Fruit fly (Drosophila melanogaster) whole organism, adult: ENCODE data around the gene CG31626.

Experiments used
- CG11617 ChIP-seq: fragments of 200-800 bp; sonication (Bioruptor generic); optimal IDR thresholded peaks from 2 replicates; lab custom pipeline; 2017; ENCODE audit warnings: mild to moderate bottlenecking, missing biosample characterization, missing genetic modification reagents, missing genetic modification characterization
- CG12768 ChIP-seq: fragments of 200-800 bp; sonication (Bioruptor generic); optimal IDR thresholded peaks from 2 replicates; lab custom pipeline; 2017; ENCODE audit warnings: missing biosample characterization, missing genetic modification characterization, mild to moderate bottlenecking, moderate library complexity, missing genetic modification reagents
- CG14711 ChIP-seq: fragments of 200-800 bp; sonication (Bioruptor generic); optimal IDR thresholded peaks from 2 replicates; lab custom pipeline; 2018; ENCODE audit warnings: missing biosample characterization, mild to moderate bottlenecking, missing genetic modification characterization, moderate library complexity
- CG1620 ChIP-seq: fragments of 200-800 bp; sonication (Bioruptor generic); optimal IDR thresholded peaks from 2 replicates; lab custom pipeline; 2016; ENCODE audit warnings: missing biosample characterization, missing genetic modification characterization
- CG7045 ChIP-seq: fragments of 200-800 bp; sonication (Bioruptor generic); optimal IDR thresholded peaks from 2 replicates; lab custom pipeline; 2017; ENCODE audit warnings: missing biosample characterization, mild to moderate bottlenecking, missing genetic modification characterization
- Crg-1 ChIP-seq: fragments of 200-800 bp; sonication (Bioruptor generic); optimal IDR thresholded peaks from 2 replicates; lab custom pipeline; 2016; ENCODE audit warnings: missing biosample characterization, missing genetic modification characterization
- Hr96 ChIP-seq: fragments of 200-800 bp; sonication (Bioruptor generic); optimal IDR thresholded peaks from 2 replicates; lab custom pipeline; 2016; ENCODE audit warnings: missing biosample characterization, missing genetic modification characterization
- Mnt ChIP-seq: fragments of 200-800 bp; sonication (Bioruptor generic); optimal IDR thresholded peaks from 2 replicates; lab custom pipeline; 2016; ENCODE audit warnings: missing biosample characterization, mild to moderate bottlenecking, missing genetic modification characterization
- bab1 ChIP-seq: fragments of 200-800 bp; sonication (Bioruptor generic); optimal IDR thresholded peaks from 3 replicates; lab custom pipeline; 2019; ENCODE audit warnings: missing biosample characterization, mild to moderate bottlenecking, missing genetic modification characterization, moderate library complexity
- cic ChIP-seq: fragments of 200-800 bp; sonication (Bioruptor generic); optimal IDR thresholded peaks from 2 replicates; lab custom pipeline; 2017; ENCODE audit warnings: missing biosample characterization, mild to moderate bottlenecking, missing genetic modification characterization, moderate library complexity
- kay ChIP-seq: fragments of 200-800 bp; sonication (Bioruptor generic); peaks from one replicate; lab custom pipeline; 2016; ENCODE audit warnings: missing biosample characterization, missing genetic modification characterization, borderline replicate concordance
- tj ChIP-seq: fragments of 200-800 bp; sonication (Bioruptor generic); optimal IDR thresholded peaks from 3 replicates; lab custom pipeline; 2017; ENCODE audit warnings: missing biosample characterization, mild to moderate bottlenecking, missing genetic modification characterization, moderate library complexity
- toe ChIP-seq: fragments of 200-800 bp; sonication (Bioruptor generic); optimal IDR thresholded peaks from 2 replicates; lab custom pipeline; 2016; ENCODE audit warnings: missing biosample characterization, missing genetic modification characterization

DNA sequence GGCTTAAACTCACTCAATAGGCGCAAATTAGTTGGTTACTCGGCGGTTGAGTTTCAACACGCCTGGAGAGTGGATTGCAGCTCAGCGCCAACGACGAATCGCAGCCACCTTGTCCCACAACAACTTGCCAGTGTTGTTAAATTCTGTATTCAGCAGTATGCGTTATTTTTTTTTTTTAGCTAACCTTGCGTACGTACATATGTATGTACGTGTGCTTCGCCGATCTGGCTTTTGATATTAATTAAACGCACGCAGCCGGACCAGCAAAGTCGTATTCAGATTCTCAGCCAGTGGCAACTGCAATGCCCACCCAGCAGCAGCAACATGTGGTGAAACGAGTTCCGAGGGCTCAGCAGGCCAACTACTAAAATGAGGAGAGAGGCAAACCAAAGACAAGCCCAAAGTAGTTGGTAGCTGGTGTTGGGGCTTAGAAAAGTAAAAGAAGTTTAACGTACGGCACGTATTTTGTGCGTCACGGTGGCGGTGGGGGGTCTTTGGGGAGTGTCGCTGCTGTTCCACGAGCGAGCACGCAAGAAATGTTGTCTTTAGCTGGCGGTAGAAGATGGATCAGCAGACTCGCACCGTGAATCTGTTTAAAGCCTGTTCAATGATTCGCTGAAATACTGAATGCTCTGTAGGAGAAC is 8.7 kb upstream of the CG31626 start:
- no peak for TF ChIP-seq bab1 (GFP tag; lab: Kevin White, UChicago)
- no peak for TF ChIP-seq Mnt
- no peak for TF ChIP-seq Hr96 (GFP tag; lab: Kevin White, UChicago)
- TF ChIP-seq cic: no peak
- no peak for TF ChIP-seq kay
- no peak for TF ChIP-seq Crg-1 (GFP tag; lab: Kevin White, UChicago)
- no peak for TF ChIP-seq CG7045 (GFP tag; lab: Kevin White, UChicago)
- TF ChIP-seq CG14711 (tag; lab: Kevin White, UChicago): no peak
- TF ChIP-seq toe (GFP tag; lab: Kevin White, UChicago): no peak
- no peak for TF ChIP-seq CG1620 (GFP tag; lab: Kevin White, UChicago)
- TF ChIP-seq tj (GFP tag; lab: Kevin White, UChicago): no peak
- TF ChIP-seq CG11617 (GFP tag; lab: Kevin White, UChicago): no peak
- no peak for TF ChIP-seq CG12768 (GFP tag; lab: Kevin White, UChicago)
